Fruit fly (Drosophila melanogaster) whole organism: ENCODE measurements around the gene CG34126.

Source experiments
- psq ChIP-seq: fragments of >200 bp; optimal IDR thresholded peaks from 2 replicates; lab custom pipeline; 2017
- usp ChIP-seq: fragments of >200 bp; optimal IDR thresholded peaks from 2 replicates; lab custom pipeline; 2017; ENCODE audit warnings: missing biosample characterization, missing genetic modification characterization, mixed read lengths

DNA sequence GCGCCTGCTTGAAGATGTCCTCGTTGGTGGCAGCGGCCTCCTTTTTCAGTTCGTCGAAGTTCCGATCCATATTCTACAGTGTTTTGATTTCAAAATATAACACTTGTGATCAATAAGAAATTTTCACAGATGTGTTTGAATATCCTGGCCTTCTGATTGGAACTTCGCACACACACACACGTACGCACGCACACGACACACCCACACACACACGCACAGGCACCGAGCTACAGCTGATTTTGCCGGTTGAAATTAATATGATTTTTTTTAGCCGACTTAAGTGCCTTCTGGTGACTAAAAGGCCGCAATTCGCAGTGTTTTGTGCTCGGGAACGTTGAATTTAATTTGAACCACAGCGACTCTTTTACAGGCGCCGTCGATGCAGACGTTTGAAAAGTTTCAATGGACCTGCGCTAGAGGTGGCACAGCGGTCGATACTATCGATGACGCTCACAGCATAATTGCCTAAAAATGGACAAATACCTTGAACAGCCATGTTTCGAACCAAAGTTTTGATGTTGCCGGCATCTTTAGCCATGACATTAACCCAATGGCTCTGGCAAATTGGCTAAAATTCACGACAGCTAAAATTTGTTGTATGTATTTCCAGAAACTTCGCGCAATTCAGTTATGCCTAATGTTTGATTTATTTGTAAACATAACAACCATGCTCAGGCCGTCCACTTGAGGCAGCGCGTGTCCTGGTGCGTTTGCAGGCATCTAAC is 28.1 kb downstream of the CG34126 start, which contains the start of gene Rtnl1:
- TF ChIP-seq psq (lab: Kevin White, UChicago), result no peak
- TF ChIP-seq usp (GFP tag; lab: Kevin White, UChicago), result no peak
